Fruit fly (Drosophila melanogaster): Measurements from ENCODE around the gene Polr2C.
A peak's percentile ranks its signal among the peaks of the same experiment; 100 is the strongest.

Polr2C gene

dm6 chr2L:13803032-13803661 is 30.0 kb upstream of the Polr2C start, which contains the start of gene CAH1:
Gene CAH1, plus strand, starts transcription at chr2L:13803626.
- TF ChIP-seq woc (GFP tag; optimal IDR thresholded peaks at IDR 0.05), result no peak
- TF ChIP-seq Dif (GFP tag; optimal IDR thresholded peaks at IDR 0.05; ENCODE audit: partially characterized antibody), result no peak
- TF ChIP-seq Dfd (GFP tag; optimal IDR thresholded peaks at IDR 0.05), result no peak
- TF ChIP-seq pan (optimal IDR thresholded peaks at IDR 0.05), result no peak
- TF ChIP-seq Sp1 (GFP tag; optimal IDR thresholded peaks at IDR 0.05), result no peak
- TF ChIP-seq HLH106 (tag; optimal IDR thresholded peaks at IDR 0.05), result no peak
- no peak for TF ChIP-seq psq (GFP tag; optimal IDR thresholded peaks at IDR 0.05)
- TF ChIP-seq Abd-B (GFP tag; optimal IDR thresholded peaks at IDR 0.05), result no peak
- no peak for TF ChIP-seq N (GFP tag; optimal IDR thresholded peaks at IDR 0.05)
- TF ChIP-seq GATAd (GFP tag; optimal IDR thresholded peaks at IDR 0.05), result no peak

dm6 chr2L:13803805-13804560 is 29.2 kb upstream of the Polr2C start:
- TF ChIP-seq Hr83 (GFP tag; optimal IDR thresholded peaks at IDR 0.05; ENCODE audit: poor library complexity, severe bottlenecking), result no peak
- no peak for TF ChIP-seq Vsx2 (GFP tag; optimal IDR thresholded peaks at IDR 0.05; ENCODE audit: partially characterized antibody)
- TF ChIP-seq Rel (GFP tag; optimal IDR thresholded peaks at IDR 0.05), result no peak
- peak; percentile 52 for TF ChIP-seq Rel (tag; optimal IDR thresholded peaks at IDR 0.05)
- TF ChIP-seq h (GFP tag; optimal IDR thresholded peaks at IDR 0.05), result no peak
- no peak for TF ChIP-seq CrebA (GFP tag; optimal IDR thresholded peaks at IDR 0.05; ENCODE audit: borderline replicate concordance)
- no peak for TF ChIP-seq Myc (optimal IDR thresholded peaks at IDR 0.05)
- peak in 1 of 2 experiments; percentile 4 for TF ChIP-seq foxo (GFP tag; optimal IDR thresholded peaks at IDR 0.05)
- TF ChIP-seq Dif (GFP tag; optimal IDR thresholded peaks at IDR 0.05; ENCODE audit: partially characterized antibody), result no peak
- TF ChIP-seq rgr (GFP tag; optimal IDR thresholded peaks at IDR 0.05), result no peak
- no peak for TF ChIP-seq lola (GFP tag; optimal IDR thresholded peaks at IDR 0.05)
- no peak for TF ChIP-seq CG32264 (GFP tag; optimal IDR thresholded peaks at IDR 0.05)
- TF ChIP-seq ey (GFP tag; optimal IDR thresholded peaks at IDR 0.05), result no peak
- TF ChIP-seq fru (GFP tag; optimal IDR thresholded peaks at IDR 0.05), result no peak
- peak; percentile 44 for TF ChIP-seq br (GFP tag; optimal IDR thresholded peaks at IDR 0.05)
- no peak for TF ChIP-seq Hr78 (GFP tag; optimal IDR thresholded peaks at IDR 0.05)
- no peak for TF ChIP-seq Hnf4 (GFP tag; optimal IDR thresholded peaks at IDR 0.05)
- no peak for TF ChIP-seq woc (GFP tag; optimal IDR thresholded peaks at IDR 0.05)
- TF ChIP-seq sv (GFP tag; optimal IDR thresholded peaks at IDR 0.05), result no peak
- no peak for TF ChIP-seq dsf (GFP tag; optimal IDR thresholded peaks at IDR 0.05; ENCODE audit: borderline replicate concordance)
- no peak for TF ChIP-seq Abd-B (GFP tag; optimal IDR thresholded peaks at IDR 0.05)
- TF ChIP-seq HLH106 (tag; optimal IDR thresholded peaks at IDR 0.05), result no peak
- TF ChIP-seq brk (GFP tag; optimal IDR thresholded peaks at IDR 0.05), result no peak
- TF ChIP-seq jim (GFP tag; optimal IDR thresholded peaks at IDR 0.05), result no peak
- TF ChIP-seq tai (GFP tag; optimal IDR thresholded peaks at IDR 0.05), result no peak
- TF ChIP-seq CG9705 (GFP tag; optimal IDR thresholded peaks at IDR 0.05), result no peak

- TF ChIP-seq Vsx2 (GFP tag; optimal IDR thresholded peaks at IDR 0.05; ENCODE audit: partially characterized antibody), result no peak
- no peak for TF ChIP-seq ey (GFP tag; optimal IDR thresholded peaks at IDR 0.05)
- TF ChIP-seq jim (GFP tag; optimal IDR thresholded peaks at IDR 0.05), result no peak
- peak; percentile 10 for TF ChIP-seq Hr83 (GFP tag; optimal IDR thresholded peaks at IDR 0.05; ENCODE audit: poor library complexity, severe bottlenecking)
- no peak for TF ChIP-seq Jra (GFP tag; optimal IDR thresholded peaks at IDR 0.05)
- no peak for TF ChIP-seq GATAd (GFP tag; optimal IDR thresholded peaks at IDR 0.05)
- peak; percentile 4 for TF ChIP-seq Dif (GFP tag; optimal IDR thresholded peaks at IDR 0.05; ENCODE audit: partially characterized antibody)
- TF ChIP-seq woc (GFP tag; optimal IDR thresholded peaks at IDR 0.05), result no peak
- no peak for TF ChIP-seq dmrt93B (GFP tag; optimal IDR thresholded peaks at IDR 0.05)
- TF ChIP-seq dl (GFP tag; optimal IDR thresholded peaks at IDR 0.05; ENCODE audit: insufficient read depth in 1 of 2, partially characterized antibody in 2 of 2), result no peak
- TF ChIP-seq Rel (GFP tag; optimal IDR thresholded peaks at IDR 0.05), result no peak
- TF ChIP-seq Rel (tag; optimal IDR thresholded peaks at IDR 0.05), result peak; percentile 8
- no peak for TF ChIP-seq psq (GFP tag; optimal IDR thresholded peaks at IDR 0.05)
- no peak for TF ChIP-seq Sp1 (GFP tag; optimal IDR thresholded peaks at IDR 0.05)
Observed at dm6 chr2L:13804561-13805067, 28.5 kb upstream of the Polr2C start.

Data from whole organism, wandering third instar larva.